Fruit fly (Drosophila melanogaster): ENCODE data around the gene Polr3I.

- no peak for TF ChIP-seq Pif1B (GFP tag; optimal IDR thresholded peaks at IDR 0.05)
- no peak for TF ChIP-seq CG34367 (tag; optimal IDR thresholded peaks at IDR 0.05)
- no peak for TF ChIP-seq D1 (tag; optimal IDR thresholded peaks at IDR 0.05)
- no peak for TF ChIP-seq rn (GFP tag; IDR thresholded peaks at IDR 0.05)
- TF ChIP-seq CG12605 (GFP tag; IDR thresholded peaks at IDR 0.05): no peak
These were observed 37.8 kb upstream of the Polr3I start for dm6 chrX:16846575-16846974.
